Worm (Caenorhabditis elegans) whole organism, late embryonic: ENCODE results near the gene lec-11.

Source experiments
- dmd-4 ChIP-seq: sonication (generic microtip); optimal IDR thresholded peaks from 2 replicates; lab custom pipeline; 2016; ENCODE audit warnings: borderline replicate concordance, missing genetic modification characterization, missing compliant biosample characterization
- elt-2 ChIP-seq: sonication (generic microtip); optimal IDR thresholded peaks from 2 replicates; lab custom pipeline; 2016; ENCODE audit warnings: missing genetic modification reagents, missing genetic modification characterization, missing compliant biosample characterization
- lin-11 ChIP-seq: fragments of 200-800 bp; sonication (Bioruptor generic); optimal IDR thresholded peaks from 2 replicates; lab custom pipeline; 2018; ENCODE audit warnings: mild to moderate bottlenecking, missing genetic modification characterization, missing compliant biosample characterization
- pag-3 ChIP-seq: sonication (generic microtip); optimal IDR thresholded peaks from 2 replicates; lab custom pipeline; 2016; ENCODE audit warnings: missing compliant biosample characterization, missing genetic modification characterization, borderline replicate concordance
- pha-4 ChIP-seq: fragments of 150-350 bp; optimal IDR thresholded peaks from 2 replicates; lab custom pipeline; 2018; ENCODE audit warnings: missing biosample characterization, missing genetic modification reagents, missing genetic modification characterization
- ref-2 ChIP-seq: sonication (generic microtip); optimal IDR thresholded peaks from 2 replicates; lab custom pipeline; 2016; ENCODE audit warnings: missing genetic modification characterization, missing compliant biosample characterization

- TF ChIP-seq pag-3 (tag; lab: Kevin White, UChicago) (no peak), ref-2 (tag; lab: Kevin White, UChicago) (no peak), lin-11 (tag; lab: Kevin White, UChicago) (no peak), pha-4 (tag; lab: Kevin White, UChicago) (no peak), elt-2 (tag; lab: Kevin White, UChicago) (no peak), dmd-4 (tag; lab: Kevin White, UChicago) (no peak)
These were observed 48.3 kb upstream of the lec-11 start, which contains the start of gene C01B10.7 for ce11 chrIV:6638256-6638655.
